Fruit fly (Drosophila melanogaster): ENCODE results near the gene CG5071.
A peak's percentile ranks its signal among the peaks of the same experiment; 100 is the strongest.

The CG5071 gene

dm6 chr3R:25640463-25640862 is 22.2 kb downstream of the CG5071 start (continued):
- TF ChIP-seq fru (GFP tag; optimal IDR thresholded peaks at IDR 0.05), result peak; percentile 97

dm6 chr3R:25644172-25644571 is 26.0 kb downstream of the CG5071 start:
- no peak for TF ChIP-seq lola (GFP tag; optimal IDR thresholded peaks at IDR 0.05)
- no peak for TF ChIP-seq usp (GFP tag; optimal IDR thresholded peaks at IDR 0.05)
- no peak for TF ChIP-seq Rel (GFP tag; optimal IDR thresholded peaks at IDR 0.05)
- no peak for TF ChIP-seq Rel (tag; optimal IDR thresholded peaks at IDR 0.05)
- no peak for TF ChIP-seq h (GFP tag; optimal IDR thresholded peaks at IDR 0.05)
- no peak for TF ChIP-seq GATAd (GFP tag; optimal IDR thresholded peaks at IDR 0.05)
- no peak for TF ChIP-seq ey (GFP tag; optimal IDR thresholded peaks at IDR 0.05)
- TF ChIP-seq sage (GFP tag; optimal IDR thresholded peaks at IDR 0.05), result no peak
- no peak for TF ChIP-seq CG32264 (GFP tag; optimal IDR thresholded peaks at IDR 0.05)
- TF ChIP-seq Hr78 (GFP tag; optimal IDR thresholded peaks at IDR 0.05), result no peak
- no peak for TF ChIP-seq Myc (optimal IDR thresholded peaks at IDR 0.05)
- no peak for TF ChIP-seq rgr (GFP tag; optimal IDR thresholded peaks at IDR 0.05)
- TF ChIP-seq dl (GFP tag; optimal IDR thresholded peaks at IDR 0.05; ENCODE audit: insufficient read depth in 1 of 2, partially characterized antibody in 2 of 2), result no peak
- TF ChIP-seq HLH106 (tag; optimal IDR thresholded peaks at IDR 0.05), result no peak
- no peak for TF ChIP-seq Mio (GFP tag; optimal IDR thresholded peaks at IDR 0.05)
- no peak for TF ChIP-seq CrebA (GFP tag; optimal IDR thresholded peaks at IDR 0.05; ENCODE audit: borderline replicate concordance)
- TF ChIP-seq OdsH (GFP tag; optimal IDR thresholded peaks at IDR 0.05), result no peak
- TF ChIP-seq jim (GFP tag; optimal IDR thresholded peaks at IDR 0.05), result no peak
- TF ChIP-seq tai (GFP tag; optimal IDR thresholded peaks at IDR 0.05), result no peak
- TF ChIP-seq Abd-B (GFP tag; optimal IDR thresholded peaks at IDR 0.05), result no peak
- TF ChIP-seq Hnf4 (GFP tag; optimal IDR thresholded peaks at IDR 0.05), result no peak

dm6 chr3R:25646882-25647518 is 28.8 kb downstream of the CG5071 start:
- TF ChIP-seq Abd-B (GFP tag; optimal IDR thresholded peaks at IDR 0.05) (no peak), Rel (GFP tag; optimal IDR thresholded peaks at IDR 0.05) (no peak), Rel (tag; optimal IDR thresholded peaks at IDR 0.05) (peak; percentile 85), Hnf4 (GFP tag; optimal IDR thresholded peaks at IDR 0.05) (peak; percentile 91), woc (GFP tag; optimal IDR thresholded peaks at IDR 0.05) (peak; percentile 97), Sp1 (GFP tag; optimal IDR thresholded peaks at IDR 0.05) (peak; percentile 85), Mio (GFP tag; optimal IDR thresholded peaks at IDR 0.05) (peak; percentile 67), lola (GFP tag; optimal IDR thresholded peaks at IDR 0.05) (no peak), Dif (GFP tag; optimal IDR thresholded peaks at IDR 0.05; ENCODE audit: partially characterized antibody) (peak; percentile 46), rgr (GFP tag; optimal IDR thresholded peaks at IDR 0.05) (peak; percentile 91), Jra (GFP tag; optimal IDR thresholded peaks at IDR 0.05) (peak; percentile 92), usp (GFP tag; optimal IDR thresholded peaks at IDR 0.05) (no peak), CG32264 (GFP tag; optimal IDR thresholded peaks at IDR 0.05) (peak; percentile 83), pan (optimal IDR thresholded peaks at IDR 0.05) (no peak), sv (GFP tag; optimal IDR thresholded peaks at IDR 0.05) (peak; percentile 87), Vsx2 (GFP tag; optimal IDR thresholded peaks at IDR 0.05; ENCODE audit: partially characterized antibody) (peak; percentile 71), dl (GFP tag; optimal IDR thresholded peaks at IDR 0.05; ENCODE audit: insufficient read depth in 1 of 2, partially characterized antibody in 2 of 2) (peak in 1 of 2 experiments; percentile 9), GATAd (GFP tag; optimal IDR thresholded peaks at IDR 0.05) (peak; percentile 74), Hr78 (GFP tag; optimal IDR thresholded peaks at IDR 0.05) (no peak), OdsH (GFP tag; optimal IDR thresholded peaks at IDR 0.05) (peak; percentile 89), N (GFP tag; optimal IDR thresholded peaks at IDR 0.05) (peak; percentile 56), jim (GFP tag; optimal IDR thresholded peaks at IDR 0.05) (peak; percentile 54), Myc (optimal IDR thresholded peaks at IDR 0.05) (peak; percentile 67), sage (GFP tag; optimal IDR thresholded peaks at IDR 0.05) (no peak), dsf (GFP tag; optimal IDR thresholded peaks at IDR 0.05; ENCODE audit: borderline replicate concordance) (peak; percentile 52), h (GFP tag; optimal IDR thresholded peaks at IDR 0.05) (peak; percentile 96), Dfd (GFP tag; optimal IDR thresholded peaks at IDR 0.05) (no peak), dmrt93B (GFP tag; optimal IDR thresholded peaks at IDR 0.05) (peak; percentile 90), CrebA (GFP tag; optimal IDR thresholded peaks at IDR 0.05; ENCODE audit: borderline replicate concordance) (peak; percentile 25), ey (GFP tag; optimal IDR thresholded peaks at IDR 0.05) (peak; percentile 93), br (GFP tag; optimal IDR thresholded peaks at IDR 0.05) (peak; percentile 94), HLH106 (tag; optimal IDR thresholded peaks at IDR 0.05) (peak; percentile 93), foxo (GFP tag; optimal IDR thresholded peaks at IDR 0.05) (peak in 1 of 2 experiments; percentile 96), tai (GFP tag; optimal IDR thresholded peaks at IDR 0.05) (peak; percentile 92), fru (GFP tag; optimal IDR thresholded peaks at IDR 0.05) (peak; percentile 94), Hr83 (GFP tag; optimal IDR thresholded peaks at IDR 0.05; ENCODE audit: poor library complexity, severe bottlenecking) (peak; percentile 40), psq (GFP tag; optimal IDR thresholded peaks at IDR 0.05) (peak; percentile 90), CG9705 (GFP tag; optimal IDR thresholded peaks at IDR 0.05) (peak; percentile 87), brk (GFP tag; optimal IDR thresholded peaks at IDR 0.05) (no peak)
